Worm (Caenorhabditis elegans) whole organism, L3 larva: ENCODE measurements around the gene cpf-1.

Experiments
- ZK546.5 ChIP-seq: sonication (generic microtip); optimal IDR thresholded peaks from 2 replicates; lab custom pipeline; 2017; ENCODE audit warnings: missing biosample characterization, missing genetic modification characterization
- ama-1 ChIP-seq: fragments of 150-350 bp; optimal IDR thresholded peaks from 2 replicates; lab custom pipeline; 2018
- ceh-16 ChIP-seq: sonication (generic microtip); optimal IDR thresholded peaks from 2 replicates; lab custom pipeline; 2017; ENCODE audit warnings: missing biosample characterization, missing genetic modification characterization
- ceh-82 ChIP-seq: fragments of 150-350 bp; optimal IDR thresholded peaks from 2 replicates; lab custom pipeline; 2014; ENCODE audit warnings: missing biosample characterization, missing genetic modification characterization
- ceh-9 ChIP-seq: sonication (generic microtip); optimal IDR thresholded peaks from 2 replicates; lab custom pipeline; 2018; ENCODE audit warnings: missing biosample characterization, missing genetic modification characterization
- daf-12 ChIP-seq: fragments of 150-350 bp; optimal IDR thresholded peaks from 2 replicates; lab custom pipeline; 2014; ENCODE audit warnings: missing biosample characterization, missing genetic modification reagents, missing genetic modification characterization
- egl-5 ChIP-seq: fragments of 150-350 bp; optimal IDR thresholded peaks from 2 replicates; lab custom pipeline; 2017; ENCODE audit warnings: missing biosample characterization, missing genetic modification reagents, missing genetic modification characterization, inconsistent platforms
- elt-1 ChIP-seq: fragments of 150-350 bp; optimal IDR thresholded peaks from 2 replicates; lab custom pipeline; 2014; ENCODE audit warnings: missing biosample characterization, missing genetic modification characterization
- elt-2 ChIP-seq: sonication (generic microtip); optimal IDR thresholded peaks from 2 replicates; lab custom pipeline; 2016; ENCODE audit warnings: missing genetic modification reagents, mild to moderate bottlenecking, missing genetic modification characterization, missing compliant biosample characterization
- elt-3 ChIP-seq, 3 experiments: fragments of 150-350 bp in 1 of 3; sonication (generic microtip) in 2 of 3; optimal IDR thresholded peaks; 2 replicates in 2 of 3; 4 replicates in 1 of 3; lab custom pipeline; 2014 to 2017; ENCODE audit warnings: missing biosample characterization in 3 of 3, missing genetic modification characterization in 3 of 3
- eor-1 ChIP-seq, 2 experiments: fragments of 150-350 bp; optimal IDR thresholded peaks; 2 replicates each; lab custom pipeline; 2014 to 2018; ENCODE audit warnings: missing biosample characterization in 2 of 2, missing genetic modification characterization in 2 of 2
- fkh-2 ChIP-seq: fragments of 150-350 bp; optimal IDR thresholded peaks from 2 replicates; lab custom pipeline; 2014; ENCODE audit warnings: missing biosample characterization, missing genetic modification reagents, missing genetic modification characterization
- fos-1 ChIP-seq: fragments of 150-350 bp; optimal IDR thresholded peaks from 2 replicates; lab custom pipeline; 2014; ENCODE audit warnings: missing biosample characterization, missing genetic modification characterization
- hmg-11 ChIP-seq: sonication (generic microtip); optimal IDR thresholded peaks from 2 replicates; lab custom pipeline; 2016; ENCODE audit warnings: missing genetic modification characterization, missing compliant biosample characterization
- jun-1 ChIP-seq: fragments of 150-350 bp; optimal IDR thresholded peaks from 2 replicates; lab custom pipeline; 2014; ENCODE audit warnings: missing biosample characterization, missing genetic modification reagents, missing genetic modification characterization
- lin-39 ChIP-seq: fragments of 150-350 bp; optimal IDR thresholded peaks from 2 replicates; lab custom pipeline; 2018; ENCODE audit warnings: missing biosample characterization, missing genetic modification reagents, missing genetic modification characterization
- lsy-12 ChIP-seq: sonication (generic microtip); optimal IDR thresholded peaks from 2 replicates; lab custom pipeline; 2016; ENCODE audit warnings: mild to moderate bottlenecking, missing genetic modification characterization, missing compliant biosample characterization
- nhr-11 ChIP-seq: fragments of 150-350 bp; optimal IDR thresholded peaks from 2 replicates; lab custom pipeline; 2014; ENCODE audit warnings: missing biosample characterization, missing genetic modification characterization
- nhr-12 ChIP-seq: fragments of 150-350 bp; optimal IDR thresholded peaks from 2 replicates; lab custom pipeline; 2014; ENCODE audit warnings: missing biosample characterization, missing genetic modification characterization
- nhr-23 ChIP-seq: fragments of 150-350 bp; optimal IDR thresholded peaks from 2 replicates; lab custom pipeline; 2014; ENCODE audit warnings: missing biosample characterization, missing genetic modification reagents, missing genetic modification characterization
- nhr-237 ChIP-seq: fragments of 150-350 bp; optimal IDR thresholded peaks from 2 replicates; lab custom pipeline; 2014; ENCODE audit warnings: missing biosample characterization, missing genetic modification characterization
- nhr-25 ChIP-seq: sonication (generic microtip); optimal IDR thresholded peaks from 2 replicates; lab custom pipeline; 2017; ENCODE audit warnings: missing biosample characterization, missing genetic modification characterization
- nhr-43 ChIP-seq: sonication (generic microtip); optimal IDR thresholded peaks from 2 replicates; lab custom pipeline; 2016; ENCODE audit warnings: mild to moderate bottlenecking, missing genetic modification characterization, missing compliant biosample characterization; ENCODE audit not compliant: poor library complexity, severe bottlenecking
- nhr-67 ChIP-seq: fragments of 150-350 bp; optimal IDR thresholded peaks from 2 replicates; lab custom pipeline; 2014; ENCODE audit warnings: missing biosample characterization, missing genetic modification characterization
- nhr-76 ChIP-seq: fragments of 150-350 bp; sonication (generic microtip); optimal IDR thresholded peaks from 5 replicates; lab custom pipeline; 2014; ENCODE audit warnings: missing biosample characterization, missing genetic modification characterization
- nhr-77 ChIP-seq: fragments of 150-350 bp; optimal IDR thresholded peaks from 2 replicates; lab custom pipeline; 2014; ENCODE audit warnings: missing biosample characterization, missing genetic modification characterization
- pha-4 ChIP-seq: fragments of 150-350 bp; optimal IDR thresholded peaks from 2 replicates; lab custom pipeline; 2014; ENCODE audit warnings: missing biosample characterization, missing genetic modification reagents, missing genetic modification characterization
- sea-2 ChIP-seq: fragments of 150-350 bp; sonication (generic microtip); optimal IDR thresholded peaks from 4 replicates; lab custom pipeline; 2014; ENCODE audit warnings: missing biosample characterization, missing genetic modification reagents, missing genetic modification characterization
- snpc-4 ChIP-seq: fragments of 150-350 bp; optimal IDR thresholded peaks from 2 replicates; lab custom pipeline; 2014; ENCODE audit warnings: missing biosample characterization, missing genetic modification characterization
- tbx-2 ChIP-seq: sonication (generic microtip); optimal IDR thresholded peaks from 2 replicates; lab custom pipeline; 2016; ENCODE audit warnings: mild to moderate bottlenecking, missing genetic modification characterization, missing compliant biosample characterization
- unc-39 ChIP-seq: sonication (generic microtip); optimal IDR thresholded peaks from 4 replicates; lab custom pipeline; 2017; ENCODE audit warnings: missing biosample characterization, missing genetic modification characterization
- unc-62 ChIP-seq: fragments of 150-350 bp; sonication (generic microtip); optimal IDR thresholded peaks from 4 replicates; lab custom pipeline; 2014; ENCODE audit warnings: missing biosample characterization, missing genetic modification reagents, missing genetic modification characterization
- zag-1 ChIP-seq: fragments of 150-350 bp; optimal IDR thresholded peaks from 2 replicates; lab custom pipeline; 2014; ENCODE audit warnings: missing biosample characterization, missing genetic modification characterization
- ztf-11 ChIP-seq: fragments of 150-350 bp; optimal IDR thresholded peaks from 2 replicates; lab custom pipeline; 2014; ENCODE audit warnings: missing biosample characterization, missing genetic modification characterization
- ztf-4 ChIP-seq: fragments of 150-350 bp; optimal IDR thresholded peaks from 2 replicates; lab custom pipeline; 2014; ENCODE audit warnings: missing biosample characterization, missing genetic modification characterization

The cpf-1 gene

ce11 chrII:8603567-8604359, 1.5 kb upstream of the cpf-1 start, which contains the start of gene suf-1:
suf-1 (plus strand) TSS chrII:8603846.
- TF ChIP-seq elt-2 = peak; percentile 24
- peak; percentile 18 for TF ChIP-seq nhr-76 (tag; lab: Kevin White, UChicago)
- TF ChIP-seq ama-1 (lab: Kevin White, UChicago) = peak; percentile 30
- TF ChIP-seq lsy-12 (tag; lab: Kevin White, UChicago) = peak; percentile 11
- peak; percentile 22 for TF ChIP-seq ceh-82 (tag; lab: Kevin White, UChicago)
- TF ChIP-seq fos-1 = no peak
- no peak for TF ChIP-seq nhr-67 (tag; lab: Kevin White, UChicago)

- TF ChIP-seq pha-4 (tag; lab: Kevin White, UChicago) = no peak
- TF ChIP-seq ztf-4 (tag; lab: Kevin White, UChicago) = no peak
- no peak for TF ChIP-seq nhr-43 (tag; lab: Kevin White, UChicago)
- no peak for TF ChIP-seq jun-1 (tag; lab: Kevin White, UChicago)
- TF ChIP-seq ztf-11 (tag; lab: Kevin White, UChicago) = no peak
- no peak for TF ChIP-seq nhr-11
- TF ChIP-seq egl-5 (tag; lab: Kevin White, UChicago) = no peak
- no peak for TF ChIP-seq unc-39 (tag; lab: Kevin White, UChicago)
- no peak for TF ChIP-seq zag-1
- no peak for TF ChIP-seq sea-2
These were observed 2.1 kb downstream of the cpf-1 start, which contains the start of gene pigg-1 for ce11 chrII:8600165-8600564. pigg-1 (minus strand) TSS chrII:8600265.

- TF ChIP-seq lin-39 (tag; lab: Kevin White, UChicago) (no peak), elt-3 (tag; optimal IDR thresholded peaks at IDR 0.05; lab: Kevin White, UChicago) (no peak), zag-1 (no peak), ceh-16 (tag; lab: Kevin White, UChicago) (no peak), snpc-4 (no peak), nhr-11 (no peak), sea-2 (no peak), ztf-11 (tag; lab: Kevin White, UChicago) (no peak), unc-62 (GFP tag; lab: Kevin White, UChicago) (no peak), elt-1 (tag; lab: Kevin White, UChicago) (no peak), nhr-23 (tag; lab: Kevin White, UChicago) (no peak), daf-12 (no peak), nhr-237 (no peak), elt-2 (no peak), nhr-67 (tag; lab: Kevin White, UChicago) (no peak), nhr-76 (tag; lab: Kevin White, UChicago) (no peak)
- TF ChIP-seq, all 47 proteins: peak for 0
These were observed 3.0 kb downstream of the cpf-1 start, which contains the start of gene F28C6.5 for ce11 chrII:8599214-8599613. F28C6.5 (plus strand) TSS chrII:8599514.

- no peak for TF ChIP-seq ceh-82 (tag; lab: Kevin White, UChicago)
- no peak for TF ChIP-seq eor-1 (tag; optimal IDR thresholded peaks at IDR 0.05; lab: Kevin White, UChicago)
- TF ChIP-seq jun-1 (tag; lab: Kevin White, UChicago) = no peak
- no peak for TF ChIP-seq lsy-12 (tag; lab: Kevin White, UChicago)
- TF ChIP-seq nhr-67 (tag; lab: Kevin White, UChicago) = no peak
- no peak for TF ChIP-seq ceh-9 (tag; lab: Kevin White, UChicago)
- TF ChIP-seq hmg-11 (tag; lab: Kevin White, UChicago) = no peak
- TF ChIP-seq pha-4 (tag; lab: Kevin White, UChicago) = no peak
- TF ChIP-seq nhr-23 (tag; lab: Kevin White, UChicago) = no peak
- TF ChIP-seq fos-1 = no peak
- TF ChIP-seq elt-2 = no peak
- no peak for TF ChIP-seq nhr-76 (tag; lab: Kevin White, UChicago)
- TF ChIP-seq nhr-12 (tag; lab: Kevin White, UChicago) = no peak
- TF ChIP-seq nhr-77 (tag; lab: Kevin White, UChicago) = no peak
- TF ChIP-seq tbx-2 (tag; lab: Kevin White, UChicago) = no peak
- no peak for TF ChIP-seq ZK546.5
- no peak for TF ChIP-seq fkh-2 (tag; lab: Kevin White, UChicago)
- no peak for TF ChIP-seq elt-1 (tag; lab: Kevin White, UChicago)
- no peak for TF ChIP-seq nhr-25
- TF ChIP-seq, all 47 proteins: peak for 0
These were observed 8.2 kb downstream of the cpf-1 start, which contains the start of gene aptf-3 for ce11 chrII:8593840-8594625. aptf-3 (plus strand) TSS chrII:8594190.
